Worm (Caenorhabditis elegans) whole organism, L2 larva: ENCODE measurements around the gene F31B9.4.
A peak's percentile ranks its signal among the peaks of the same experiment; 100 is the strongest.

Source experiments
- R02D3.7 ChIP-seq: fragments of 150-350 bp; optimal IDR thresholded peaks from 2 replicates; lab custom pipeline; 2014; ENCODE audit warnings: missing biosample characterization, missing genetic modification characterization
- alr-1 ChIP-seq: fragments of 150-350 bp; optimal IDR thresholded peaks from 2 replicates; lab custom pipeline; 2014; ENCODE audit warnings: missing biosample characterization, missing genetic modification characterization
- ama-1 ChIP-seq: fragments of 150-350 bp; optimal IDR thresholded peaks from 2 replicates; lab custom pipeline; 2018; ENCODE audit warnings: inconsistent platforms
- blmp-1 ChIP-seq: sonication (generic microtip); optimal IDR thresholded peaks from 2 replicates; lab custom pipeline; 2017; ENCODE audit warnings: missing genetic modification characterization, mild to moderate bottlenecking, missing compliant biosample characterization, antibody characterized with exemption, moderate library complexity; ENCODE audit not compliant: insufficient read depth
- nhr-11 ChIP-seq: fragments of 150-350 bp; optimal IDR thresholded peaks from 2 replicates; lab custom pipeline; 2014; ENCODE audit warnings: missing biosample characterization, missing genetic modification characterization
- nhr-237 ChIP-seq: fragments of 150-350 bp; optimal IDR thresholded peaks from 2 replicates; lab custom pipeline; 2014; ENCODE audit warnings: missing biosample characterization, missing genetic modification characterization
- nhr-25 ChIP-seq: fragments of 150-350 bp; sonication (generic microtip); optimal IDR thresholded peaks from 3 replicates; lab custom pipeline; 2014; ENCODE audit warnings: missing biosample characterization, missing genetic modification characterization
- nhr-6 ChIP-seq: fragments of 150-350 bp; optimal IDR thresholded peaks from 2 replicates; lab custom pipeline; 2014; ENCODE audit warnings: missing biosample characterization, missing genetic modification characterization
- unc-39 ChIP-seq: fragments of 150-350 bp; optimal IDR thresholded peaks from 2 replicates; lab custom pipeline; 2014; ENCODE audit warnings: missing biosample characterization, missing genetic modification characterization
- unc-55 ChIP-seq: fragments of 150-350 bp; sonication (generic microtip); optimal IDR thresholded peaks from 3 replicates; lab custom pipeline; 2014; ENCODE audit warnings: missing biosample characterization, missing genetic modification reagents, missing genetic modification characterization
- zag-1 ChIP-seq: fragments of 150-350 bp; optimal IDR thresholded peaks from 2 replicates; lab custom pipeline; 2014; ENCODE audit warnings: missing biosample characterization, missing genetic modification characterization

- no peak for TF ChIP-seq unc-39
- TF ChIP-seq nhr-11 (tag; lab: Kevin White, UChicago), result no peak
- no peak for TF ChIP-seq ama-1 (lab: Kevin White, UChicago)
- no peak for TF ChIP-seq alr-1 (tag; lab: Kevin White, UChicago)
- TF ChIP-seq zag-1 (tag; lab: Kevin White, UChicago), result no peak
- no peak for TF ChIP-seq nhr-6 (tag; lab: Kevin White, UChicago)
- TF ChIP-seq R02D3.7 (tag; lab: Kevin White, UChicago), result no peak
- TF ChIP-seq blmp-1 (tag; lab: Kevin White, UChicago), result peak; percentile 91
- no peak for TF ChIP-seq unc-55
- no peak for TF ChIP-seq nhr-237 (tag; lab: Kevin White, UChicago)
- no peak for TF ChIP-seq nhr-25
Measured at ce11 chrX:15887989-15888388, 28.9 kb downstream of the F31B9.4 start.
